Worm (Caenorhabditis elegans): ENCODE data around the gene F58H1.7.

The F58H1.7 gene

ce11 chrV:12002866-12003485 lies 38.4 kb upstream of the F58H1.7 start, which contains the start of gene cpr-9 (continued):
- TF ChIP-seq R02D3.7 (tag; optimal IDR thresholded peaks at IDR 0.05) (no peak), ztf-4 (tag; optimal IDR thresholded peaks at IDR 0.05) (no peak)

DNA sequence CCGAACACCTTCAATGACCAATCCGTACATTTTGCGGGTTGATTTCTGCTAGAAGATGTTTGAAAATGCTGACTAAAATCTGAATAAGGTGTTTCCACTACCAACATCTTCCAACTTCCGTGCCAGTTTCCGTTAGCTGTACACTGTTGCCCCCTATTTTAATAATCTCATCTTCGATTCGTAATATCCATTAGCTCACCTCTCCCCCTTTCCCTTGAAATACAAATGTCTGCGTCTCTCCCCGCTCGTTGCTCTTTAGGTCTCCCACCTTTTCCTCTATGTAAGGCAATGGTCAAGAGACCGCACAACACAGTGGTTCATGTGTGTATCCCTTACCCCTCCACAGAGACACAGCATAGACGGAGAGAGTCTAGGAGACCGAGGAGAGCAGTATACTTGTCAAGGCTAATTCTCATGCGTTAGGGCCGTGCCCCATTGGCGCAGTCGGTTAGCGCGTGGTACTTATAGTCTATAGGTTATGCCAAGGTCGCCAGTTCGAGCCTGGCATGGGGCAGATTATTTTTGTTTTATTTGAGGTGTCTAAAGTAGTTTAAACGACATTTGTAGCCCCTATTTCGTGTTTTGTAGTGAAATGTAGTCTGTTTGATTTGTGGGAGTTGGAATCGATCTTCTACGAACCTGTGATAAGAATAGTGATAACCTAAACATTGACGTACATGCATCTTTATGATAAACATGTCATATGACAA lies 37.3 kb upstream of the F58H1.7 start, which contains the start of gene gcy-33:
gcy-33 (minus strand) TSS at position 51 of the 710 bp plus-strand sequence.
- TF ChIP-seq C34F6.9 (tag; optimal IDR thresholded peaks at IDR 0.05) (peak; percentile 49), fos-1 (tag; optimal IDR thresholded peaks at IDR 0.05) (peak; percentile 69), gmeb-1 (tag; optimal IDR thresholded peaks at IDR 0.05) (peak; percentile 79), ztf-4 (tag; optimal IDR thresholded peaks at IDR 0.05) (no peak), egl-27 (tag; optimal IDR thresholded peaks at IDR 0.05) (peak; percentile 88), ceh-16 (tag; optimal IDR thresholded peaks at IDR 0.05) (peak; percentile 39), mab-5 (tag; optimal IDR thresholded peaks at IDR 0.05) (peak; percentile 55), lsy-2 (tag; optimal IDR thresholded peaks at IDR 0.05) (peak; percentile 59 to 76), nhr-11 (tag; optimal IDR thresholded peaks at IDR 0.05) (peak; percentile 74), unc-55 (GFP tag; optimal IDR thresholded peaks at IDR 0.05) (peak; percentile 61), ama-1 (optimal IDR thresholded peaks at IDR 0.05) (no peak), nhr-25 (tag; optimal IDR thresholded peaks at IDR 0.05) (no peak), nhr-77 (tag; optimal IDR thresholded peaks at IDR 0.05) (peak; percentile 26), snpc-4 (tag; optimal IDR thresholded peaks at IDR 0.05) (peak; percentile 52), alr-1 (tag; optimal IDR thresholded peaks at IDR 0.05) (no peak), lin-11 (tag; optimal IDR thresholded peaks at IDR 0.05) (peak; percentile 73), F13H6.1 (tag; optimal IDR thresholded peaks at IDR 0.05) (peak; percentile 79), nhr-6 (tag; optimal IDR thresholded peaks at IDR 0.05) (no peak), lin-13 (GFP tag; optimal IDR thresholded peaks at IDR 0.05) (peak; percentile 82), mbf-1 (tag; optimal IDR thresholded peaks at IDR 0.05) (no peak), zag-1 (tag; optimal IDR thresholded peaks at IDR 0.05) (peak; percentile 5), nhr-10 (tag; optimal IDR thresholded peaks at IDR 0.05) (peak; percentile 1), peb-1 (tag; optimal IDR thresholded peaks at IDR 0.05) (peak; percentile 39), mdl-1 (tag; optimal IDR thresholded peaks at IDR 0.05) (peak; percentile 14 to 70), unc-39 (tag; optimal IDR thresholded peaks at IDR 0.05) (no peak), ztf-11 (tag; optimal IDR thresholded peaks at IDR 0.05) (no peak), sma-3 (GFP tag; optimal IDR thresholded peaks at IDR 0.05) (peak; percentile 87), nhr-21 (tag; optimal IDR thresholded peaks at IDR 0.05) (peak; percentile 84), nhr-129 (tag; optimal IDR thresholded peaks at IDR 0.05) (peak; percentile 93), crh-2 (tag; optimal IDR thresholded peaks at IDR 0.05) (peak; percentile 85), Y55F3AM.14 (GFP tag; optimal IDR thresholded peaks at IDR 0.05) (peak; percentile 65), sma-9 (GFP tag; optimal IDR thresholded peaks at IDR 0.05) (peak; percentile 84), sma-9 (tag; optimal IDR thresholded peaks at IDR 0.05) (no peak), R02D3.7 (tag; optimal IDR thresholded peaks at IDR 0.05) (peak; percentile 1), sem-4 (tag; optimal IDR thresholded peaks at IDR 0.05) (peak; percentile 61)

DNA sequence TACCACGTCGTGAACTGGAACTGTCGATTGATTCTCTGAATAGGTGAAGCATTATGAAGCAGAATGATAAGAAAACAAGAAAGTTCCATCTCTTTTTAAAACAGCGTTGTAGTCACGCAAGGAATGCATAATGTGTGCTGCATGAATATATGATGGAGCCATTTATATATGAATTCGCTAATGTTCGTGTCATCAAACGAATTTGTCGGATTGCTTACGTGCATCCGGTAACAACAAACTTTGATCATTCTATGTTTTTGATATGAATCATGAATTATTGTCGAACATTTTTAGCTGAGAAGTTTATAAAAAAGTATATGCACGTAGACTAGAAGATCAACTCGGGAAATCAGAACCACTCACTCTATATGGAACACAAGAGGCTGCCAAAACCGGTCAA lies 32.8 kb upstream of the F58H1.7 start:
- TF ChIP-seq fos-1 (tag; optimal IDR thresholded peaks at IDR 0.05) (no peak), elt-3 (tag; optimal IDR thresholded peaks at IDR 0.05) (no peak), blmp-1 (tag; optimal IDR thresholded peaks at IDR 0.05; ENCODE audit: insufficient read depth) (no peak), unc-39 (tag; optimal IDR thresholded peaks at IDR 0.05) (no peak), nhr-21 (tag; optimal IDR thresholded peaks at IDR 0.05) (no peak), ztf-1 (GFP tag; conservative IDR thresholded peaks at IDR 0.05) (no peak), mbf-1 (tag; optimal IDR thresholded peaks at IDR 0.05) (no peak), C34F6.9 (tag; optimal IDR thresholded peaks at IDR 0.05) (no peak), crh-2 (tag; optimal IDR thresholded peaks at IDR 0.05) (no peak), lin-11 (tag; optimal IDR thresholded peaks at IDR 0.05) (no peak), nhr-6 (tag; optimal IDR thresholded peaks at IDR 0.05) (no peak), nhr-77 (tag; optimal IDR thresholded peaks at IDR 0.05) (no peak), nhr-11 (tag; optimal IDR thresholded peaks at IDR 0.05) (no peak), unc-55 (GFP tag; optimal IDR thresholded peaks at IDR 0.05) (no peak), R02D3.7 (tag; optimal IDR thresholded peaks at IDR 0.05) (no peak), zag-1 (tag; optimal IDR thresholded peaks at IDR 0.05) (no peak), F13H6.1 (tag; optimal IDR thresholded peaks at IDR 0.05) (no peak), nhr-10 (tag; optimal IDR thresholded peaks at IDR 0.05) (no peak)
